Worm (Caenorhabditis elegans) whole organism, L2 larva: Measurements from ENCODE around the gene cyp-34A1.

ENCODE experiments used
- ama-1 ChIP-seq: fragments of 150-350 bp; optimal IDR thresholded peaks from 2 replicates; lab custom pipeline; 2018; ENCODE audit warnings: inconsistent platforms
- ceh-82 ChIP-seq: fragments of 150-350 bp; optimal IDR thresholded peaks from 2 replicates; lab custom pipeline; 2014; ENCODE audit warnings: missing biosample characterization, missing genetic modification characterization
- crh-2 ChIP-seq: sonication (generic microtip); optimal IDR thresholded peaks from 2 replicates; lab custom pipeline; 2017; ENCODE audit warnings: missing biosample characterization, missing genetic modification characterization
- elt-3 ChIP-seq: sonication (generic microtip); optimal IDR thresholded peaks from 2 replicates; lab custom pipeline; 2017; ENCODE audit warnings: missing biosample characterization, missing genetic modification characterization
- lin-39 ChIP-seq: fragments of 150-350 bp; optimal IDR thresholded peaks from 2 replicates; lab custom pipeline; 2014; ENCODE audit warnings: missing biosample characterization, missing genetic modification reagents, missing genetic modification characterization
- nhr-10 ChIP-seq: sonication (generic microtip); optimal IDR thresholded peaks from 2 replicates; lab custom pipeline; 2017; ENCODE audit warnings: missing biosample characterization, missing genetic modification characterization
- nhr-11 ChIP-seq: fragments of 150-350 bp; optimal IDR thresholded peaks from 2 replicates; lab custom pipeline; 2014; ENCODE audit warnings: missing biosample characterization, missing genetic modification characterization
- sem-4 ChIP-seq: fragments of 150-350 bp; optimal IDR thresholded peaks from 2 replicates; lab custom pipeline; 2014; ENCODE audit warnings: missing biosample characterization, missing genetic modification reagents, missing genetic modification characterization
- skn-1 ChIP-seq: sonication (generic microtip); optimal IDR thresholded peaks from 2 replicates; lab custom pipeline; 2017; ENCODE audit warnings: missing biosample characterization, missing genetic modification characterization
- snpc-4 ChIP-seq: fragments of 150-350 bp; optimal IDR thresholded peaks from 2 replicates; lab custom pipeline; 2014; ENCODE audit warnings: missing biosample characterization, missing genetic modification characterization
- unc-39 ChIP-seq: fragments of 150-350 bp; optimal IDR thresholded peaks from 2 replicates; lab custom pipeline; 2014; ENCODE audit warnings: missing biosample characterization, missing genetic modification characterization
- ztf-11 ChIP-seq: sonication (generic microtip); optimal IDR thresholded peaks from 2 replicates; lab custom pipeline; 2017; ENCODE audit warnings: missing biosample characterization, missing genetic modification characterization

DNA sequence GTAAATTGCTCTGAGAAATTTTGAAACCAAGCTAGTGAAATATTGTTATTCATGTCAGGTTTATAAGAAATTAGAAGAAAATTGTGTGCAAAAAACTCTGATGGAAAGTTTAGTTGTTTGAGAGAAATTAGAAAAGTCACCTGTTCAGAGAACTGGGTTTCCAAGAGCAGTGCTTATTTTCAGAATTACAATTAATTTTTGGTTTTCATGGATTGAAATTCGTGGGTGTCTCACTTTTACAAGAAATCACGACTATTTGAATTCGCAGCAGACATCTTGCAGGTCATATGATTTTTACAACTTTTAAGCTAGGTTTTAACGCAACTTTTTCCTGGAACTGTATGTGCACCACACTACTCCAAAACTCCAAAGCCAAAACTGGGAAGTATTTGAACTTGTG is 21.3 kb upstream of the cyp-34A1 start, which contains the start of gene srz-10:
- TF ChIP-seq unc-39 (no peak), ceh-82 (tag; lab: Kevin White, UChicago) (no peak), ama-1 (no peak), skn-1 (tag; lab: Kevin White, UChicago) (no peak), elt-3 (no peak), nhr-11 (tag; lab: Kevin White, UChicago) (no peak), snpc-4 (tag; lab: Kevin White, UChicago) (no peak), crh-2 (tag; lab: Kevin White, UChicago) (no peak), nhr-10 (no peak), sem-4 (tag; lab: Kevin White, UChicago) (no peak), lin-39 (tag; lab: Kevin White, UChicago) (no peak), ztf-11 (tag; lab: Kevin White, UChicago) (no peak)
